Fruit fly (Drosophila melanogaster) whole organism, embryonic: ENCODE data around the gene CG33110.

ENCODE experiments used
- Asciz ChIP-seq: fragments of 200-800 bp; sonication (Bioruptor generic); optimal IDR thresholded peaks from 2 replicates; lab custom pipeline; 2017; ENCODE audit warnings: missing biosample characterization, mild to moderate bottlenecking, missing genetic modification characterization, missing genetic modification reagents
- Atf6 ChIP-seq: fragments of 200-800 bp; sonication (Bioruptor generic); IDR thresholded peaks from 2 replicates; pipeline ENCODE4 v1.3.6; 2022; ENCODE audit warnings: missing biosample characterization, missing genetic modification characterization
- B-H1 ChIP-seq: fragments of 200-800 bp; sonication (Bioruptor generic); IDR thresholded peaks from 3 replicates; pipeline ENCODE4 v1.3.6; 2022; ENCODE audit warnings: missing biosample characterization, missing genetic modification characterization
- Blimp-1 ChIP-seq: fragments of 200-800 bp; sonication (Bioruptor generic); optimal IDR thresholded peaks from 3 replicates; lab custom pipeline; 2018; ENCODE audit warnings: missing biosample characterization, missing genetic modification characterization, mild to moderate bottlenecking, moderate library complexity, missing genetic modification reagents
- CG1024 ChIP-seq: fragments of 200-800 bp; sonication (Bioruptor generic); IDR thresholded peaks from 2 replicates; pipeline ENCODE4 v1.3.6; 2022; ENCODE audit warnings: missing biosample characterization, missing genetic modification characterization
- CG10979 ChIP-seq: fragments of 200-800 bp; sonication (Bioruptor generic); optimal IDR thresholded peaks from 2 replicates; lab custom pipeline; 2018; ENCODE audit warnings: missing biosample characterization, mild to moderate bottlenecking, missing genetic modification characterization, moderate library complexity
- CG11398 ChIP-seq: fragments of 200-800 bp; sonication (Bioruptor generic); optimal IDR thresholded peaks from 2 replicates; lab custom pipeline; 2016; ENCODE audit warnings: missing biosample characterization, missing genetic modification characterization
- CG12219 ChIP-seq: fragments of 200-800 bp; sonication (Bioruptor generic); optimal IDR thresholded peaks from 3 replicates; lab custom pipeline; 2018; ENCODE audit warnings: missing biosample characterization, mild to moderate bottlenecking, missing genetic modification characterization
- CG12236 ChIP-seq: fragments of 200-800 bp; sonication (Bioruptor generic); optimal IDR thresholded peaks from 2 replicates; lab custom pipeline; 2016; ENCODE audit warnings: missing biosample characterization, missing genetic modification characterization
- CG14050 ChIP-seq: fragments of 200-800 bp; sonication (Bioruptor generic); IDR thresholded peaks from 3 replicates; pipeline ENCODE4 v1.3.6; 2022; ENCODE audit warnings: missing biosample characterization, missing genetic modification characterization
- CG1529 ChIP-seq: fragments of 200-800 bp; sonication (Bioruptor generic); optimal IDR thresholded peaks from 3 replicates; lab custom pipeline; 2018; ENCODE audit warnings: missing biosample characterization, missing genetic modification characterization
- CG17328 ChIP-seq: fragments of 200-800 bp; sonication (Bioruptor generic); IDR thresholded peaks from 2 replicates; pipeline ENCODE4 v1.3.6; 2022; ENCODE audit warnings: missing biosample characterization, missing genetic modification characterization
- CG17385 ChIP-seq: fragments of 200-800 bp; sonication (Bioruptor generic); optimal IDR thresholded peaks from 3 replicates; lab custom pipeline; 2018; ENCODE audit warnings: missing biosample characterization, mild to moderate bottlenecking, missing genetic modification characterization
- CG30431 ChIP-seq: fragments of 200-800 bp; sonication (Bioruptor generic); optimal IDR thresholded peaks from 2 replicates; lab custom pipeline; 2017; ENCODE audit warnings: missing biosample characterization, missing genetic modification characterization
- CG34376 ChIP-seq: fragments of 200-800 bp; sonication (Bioruptor generic); optimal IDR thresholded peaks from 2 replicates; lab custom pipeline; 2018; ENCODE audit warnings: missing biosample characterization, mild to moderate bottlenecking, missing genetic modification characterization
- CG6765 ChIP-seq: fragments of 200-800 bp; sonication (Bioruptor generic); optimal IDR thresholded peaks from 3 replicates; lab custom pipeline; 2017; ENCODE audit warnings: missing biosample characterization, mild to moderate bottlenecking, missing genetic modification characterization
- CG7745 ChIP-seq: fragments of 200-800 bp; sonication (Bioruptor generic); optimal IDR thresholded peaks from 2 replicates; lab custom pipeline; 2018; ENCODE audit warnings: missing biosample characterization, mild to moderate bottlenecking, missing genetic modification characterization, moderate library complexity
- CG7839 ChIP-seq: fragments of 200-800 bp; sonication (Bioruptor generic); optimal IDR thresholded peaks from 3 replicates; lab custom pipeline; 2018; ENCODE audit warnings: missing biosample characterization, mild to moderate bottlenecking, missing genetic modification characterization, moderate library complexity
- CG8388 ChIP-seq: fragments of 200-800 bp; sonication (Bioruptor generic); optimal IDR thresholded peaks from 2 replicates; lab custom pipeline; 2019; ENCODE audit warnings: missing biosample characterization, mild to moderate bottlenecking, missing genetic modification characterization, moderate library complexity
- CG8924 ChIP-seq: fragments of 200-800 bp; optimal IDR thresholded peaks from 3 replicates; lab custom pipeline; 2019; ENCODE audit warnings: missing biosample characterization, mild to moderate bottlenecking, missing genetic modification characterization, moderate library complexity
- CG9817 ChIP-seq: fragments of 200-800 bp; sonication (Bioruptor generic); optimal IDR thresholded peaks from 2 replicates; lab custom pipeline; 2018; ENCODE audit warnings: missing biosample characterization, mild to moderate bottlenecking, missing genetic modification characterization, moderate library complexity
- Ets65A ChIP-seq: fragments of 200-800 bp; sonication (Bioruptor generic); peaks from one replicate; lab custom pipeline; 2016; ENCODE audit warnings: missing biosample characterization, missing genetic modification characterization
- HLH54F ChIP-seq: fragments of 200-800 bp; sonication (Bioruptor generic); optimal IDR thresholded peaks from 3 replicates; lab custom pipeline; 2016; ENCODE audit warnings: missing biosample characterization, missing genetic modification characterization
- Hey ChIP-seq: fragments of 200-800 bp; sonication (Bioruptor generic); optimal IDR thresholded peaks from 3 replicates; lab custom pipeline; 2018; ENCODE audit warnings: missing biosample characterization, mild to moderate bottlenecking, missing genetic modification characterization
- Hmx ChIP-seq: fragments of 200-800 bp; sonication (Bioruptor generic); optimal IDR thresholded peaks from 2 replicates; lab custom pipeline; 2016; ENCODE audit warnings: missing biosample characterization, missing genetic modification characterization
- Med ChIP-seq: fragments of 200-800 bp; sonication (Bioruptor generic); peaks from one replicate; lab custom pipeline; 2016; ENCODE audit warnings: missing biosample characterization, missing genetic modification characterization, mild to moderate bottlenecking, inconsistent platforms, moderate library complexity
- Meics ChIP-seq: fragments of 200-800 bp; sonication (Bioruptor generic); optimal IDR thresholded peaks from 2 replicates; lab custom pipeline; 2017; ENCODE audit warnings: missing biosample characterization, mild to moderate bottlenecking, missing genetic modification characterization
- NC2α ChIP-seq: fragments of 200-800 bp; sonication (Bioruptor generic); optimal IDR thresholded peaks from 2 replicates; lab custom pipeline; 2016; ENCODE audit warnings: missing biosample characterization, missing genetic modification characterization
- Oaz ChIP-seq: fragments of 200-800 bp; sonication (Bioruptor generic); IDR thresholded peaks from 2 replicates; pipeline ENCODE4 v1.3.6; 2022; ENCODE audit warnings: missing biosample characterization, missing genetic modification characterization
- bbx ChIP-seq: fragments of 200-800 bp; sonication (Bioruptor generic); IDR thresholded peaks from 2 replicates; pipeline ENCODE4 v1.3.6; 2022; ENCODE audit warnings: missing biosample characterization, missing genetic modification characterization; ENCODE audit not compliant: partially characterized antibody
- bowl ChIP-seq: fragments of 200-800 bp; sonication (Bioruptor generic); IDR thresholded peaks from 2 replicates; pipeline ENCODE4 v1.3.6; 2022; ENCODE audit warnings: missing biosample characterization, missing genetic modification characterization
- dmrt11E ChIP-seq: fragments of 200-800 bp; sonication (Bioruptor generic); optimal IDR thresholded peaks from 3 replicates; lab custom pipeline; 2018; ENCODE audit warnings: missing biosample characterization, mild to moderate bottlenecking, missing genetic modification characterization, moderate library complexity
- dysf ChIP-seq: fragments of 200-800 bp; sonication (Bioruptor generic); IDR thresholded peaks from 3 replicates; pipeline ENCODE4 v1.3.6; 2022; ENCODE audit warnings: missing biosample characterization, missing genetic modification characterization
- fd3F ChIP-seq: fragments of 200-800 bp; sonication (Bioruptor generic); optimal IDR thresholded peaks from 2 replicates; lab custom pipeline; 2018; ENCODE audit warnings: missing biosample characterization, mild to moderate bottlenecking, missing genetic modification characterization, moderate library complexity
- grau ChIP-seq: fragments of 200-800 bp; optimal IDR thresholded peaks from 3 replicates; lab custom pipeline; 2019; ENCODE audit warnings: missing biosample characterization, mild to moderate bottlenecking, missing genetic modification characterization, moderate library complexity
- gro ChIP-seq: fragments of 200-800 bp; sonication (Bioruptor generic); optimal IDR thresholded peaks from 2 replicates; lab custom pipeline; 2016; ENCODE audit warnings: missing biosample characterization, missing genetic modification characterization
- her ChIP-seq: fragments of 200-800 bp; sonication (Bioruptor generic); optimal IDR thresholded peaks from 2 replicates; lab custom pipeline; 2016; ENCODE audit warnings: missing biosample characterization, missing genetic modification characterization
- klu ChIP-seq: fragments of 200-800 bp; sonication (Bioruptor generic); IDR thresholded peaks from 2 replicates; pipeline ENCODE4 v1.3.6; 2022; ENCODE audit warnings: missing biosample characterization, missing genetic modification characterization
- lbe ChIP-seq: fragments of 200-800 bp; sonication (Bioruptor generic); optimal IDR thresholded peaks from 2 replicates; lab custom pipeline; 2016; ENCODE audit warnings: missing biosample characterization, mild to moderate bottlenecking, missing genetic modification characterization
- pan ChIP-seq, 4 experiments: fragments of >200 bp in 3 of 4; fragments of 200-800 bp in 1 of 4; sonication (Bioruptor generic) in 1 of 4; optimal IDR thresholded peaks in 3 of 4; IDR thresholded peaks in 1 of 4; 2 replicates each; pipeline versions ENCODE4 v1.3.6 to Lab custom; 2017 to 2022; ENCODE audit warnings: missing biosample characterization in 2 of 4, missing genetic modification characterization in 2 of 4, mixed read lengths in 1 of 4
- prd ChIP-seq, 3 experiments: fragments of >200 bp in 2 of 3; fragments of 200-800 bp in 1 of 3; sonication (Bioruptor generic) in 1 of 3; optimal IDR thresholded peaks in 2 of 3; IDR thresholded peaks in 1 of 3; 2 replicates in 2 of 3; 3 replicates in 1 of 3; pipeline versions ENCODE4 v1.3.6 to Lab custom; 2017 to 2022; ENCODE audit warnings: missing biosample characterization in 1 of 3, missing genetic modification characterization in 1 of 3
- salm ChIP-seq: fragments of 200-800 bp; sonication (Bioruptor generic); optimal IDR thresholded peaks from 2 replicates; lab custom pipeline; 2018; ENCODE audit warnings: missing biosample characterization, mild to moderate bottlenecking, missing genetic modification characterization
- shn ChIP-seq: fragments of 200-800 bp; sonication (Bioruptor generic); optimal IDR thresholded peaks from 3 replicates; lab custom pipeline; 2016; ENCODE audit warnings: missing biosample characterization, missing genetic modification characterization
- slbo ChIP-seq: fragments of 200-800 bp; sonication (Bioruptor generic); IDR thresholded peaks from 2 replicates; pipeline ENCODE4 v1.3.6; 2022; ENCODE audit warnings: missing biosample characterization, missing genetic modification characterization
- sr ChIP-seq: fragments of 200-800 bp; sonication (Bioruptor generic); IDR thresholded peaks from 3 replicates; pipeline ENCODE4 v1.3.6; 2022; ENCODE audit warnings: missing biosample characterization, missing genetic modification characterization
- zfh1 ChIP-seq: fragments of 200-800 bp; sonication (Bioruptor generic); IDR thresholded peaks from 3 replicates; pipeline ENCODE4 v1.3.6; 2022; ENCODE audit warnings: missing biosample characterization, missing genetic modification characterization

The CG33110 gene

DNA sequence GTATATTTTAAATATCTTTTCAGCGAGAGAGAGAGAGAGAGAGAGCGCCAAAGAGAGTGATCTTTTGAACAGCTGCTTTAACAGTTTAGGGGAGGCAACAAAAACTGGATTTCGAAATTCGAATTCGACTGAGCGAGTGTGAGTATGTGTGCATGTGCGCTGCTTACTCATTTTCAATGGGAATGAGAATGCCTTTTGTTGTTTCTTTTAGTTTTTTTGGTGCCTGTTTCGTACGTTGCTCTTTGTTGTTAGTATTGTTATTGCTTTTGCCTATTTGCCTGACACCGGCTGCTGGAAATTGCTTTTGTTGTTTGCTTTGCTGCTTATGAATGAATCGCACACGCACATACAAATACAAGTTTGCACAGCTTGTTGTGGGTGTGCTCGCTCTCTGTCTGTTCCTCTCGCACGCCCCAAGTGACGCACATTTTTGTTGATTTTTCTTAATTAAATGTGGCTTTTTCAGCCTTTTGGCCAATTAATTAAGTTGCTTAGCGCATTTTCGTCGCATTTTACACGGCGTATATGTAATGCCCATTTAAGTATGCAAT, 56.9 kb downstream of the CG33110 start (continued):
- TF ChIP-seq prd (optimal IDR thresholded peaks at IDR 0.05; lab: Kevin White, UChicago) (no peak), prd (GFP tag; IDR thresholded peaks at IDR 0.05; lab: Robert Waterston, UW) (no peak), salm (tag; lab: Kevin White, UChicago) (peak; percentile 4), CG17328 (GFP tag; lab: Robert Waterston, UW) (no peak), dmrt11E (no peak), CG8388 (GFP tag; lab: Kevin White, UChicago) (peak; percentile 7), Hmx (GFP tag; lab: Kevin White, UChicago) (no peak), fd3F (peak; percentile 25), CG12219 (GFP tag; lab: Kevin White, UChicago) (peak; percentile 33), CG6765 (peak; percentile 83), CG8924 (peak; percentile 61), CG7745 (peak; percentile 86), CG10979 (tag; lab: Kevin White, UChicago) (no peak), gro (GFP tag; lab: Kevin White, UChicago) (peak; percentile 72), CG11398 (peak; percentile 61), Asciz (GFP tag; lab: Kevin White, UChicago) (peak; percentile 76), bbx (GFP tag; lab: Robert Waterston, UW) (peak; percentile 10; the same call in 1 of the 2 replicates), NC2α (GFP tag; lab: Kevin White, UChicago) (peak; percentile 49), Blimp-1 (GFP tag; lab: Kevin White, UChicago) (peak; percentile 42), B-H1 (GFP tag; lab: Robert Waterston, UW) (no peak; the same call in 2 of the 3 replicates), Atf6 (GFP tag; lab: Robert Waterston, UW) (peak; percentile 82), Oaz (GFP tag; lab: Robert Waterston, UW) (no peak), CG1529 (peak; percentile 3), zfh1 (GFP tag; lab: Robert Waterston, UW) (peak; percentile 34; the same call in 1 of the 3 replicates), CG34376 (peak; percentile 66), Med (GFP tag; lab: Kevin White, UChicago) (peak; percentile 93), grau (peak; percentile 37), CG14050 (no peak), Meics (GFP tag; lab: Kevin White, UChicago) (peak; percentile 73), lbe (GFP tag; lab: Kevin White, UChicago) (peak; percentile 56), Ets65A (GFP tag; lab: Kevin White, UChicago) (no peak), slbo (no peak), HLH54F (GFP tag; lab: Kevin White, UChicago) (peak; percentile 30), her (GFP tag; lab: Kevin White, UChicago) (peak; percentile 35), pan (optimal IDR thresholded peaks at IDR 0.05; lab: Kevin White, UChicago) (no peak), pan (GFP tag; optimal IDR thresholded peaks at IDR 0.05 in 1 of 2, IDR thresholded peaks at IDR 0.05 in 1 of 2) (peak in 1 of 2 experiments; percentile 36), CG12236 (GFP tag; lab: Kevin White, UChicago) (peak; percentile 28), klu (GFP tag; lab: Robert Waterston, UW) (peak; percentile 40; the same call in 1 of the 2 replicates), Hey (tag; lab: Kevin White, UChicago) (peak; percentile 21), sr (peak; percentile 50; the same call in 2 of the 3 replicates), CG17385 (peak; percentile 14), CG7839 (peak; percentile 25), dysf (GFP tag; lab: Robert Waterston, UW) (no peak; the same call in 2 of the 3 replicates), bowl (GFP tag; lab: Robert Waterston, UW) (peak; percentile 60; the same call in 1 of the 2 replicates), CG9817 (tag; lab: Kevin White, UChicago) (peak; percentile 12), CG30431 (GFP tag; lab: Kevin White, UChicago) (no peak), CG1024 (GFP tag; lab: Robert Waterston, UW) (0 out of 2 replicates have a peak, but pooled peaks have one; percentile 15), shn (peak; percentile 23)
